Worm (Caenorhabditis elegans) whole organism, L1 larva: Measurements from ENCODE around the gene cya-1.

Source experiments
- F16B12.6 ChIP-seq: fragments of 150-350 bp; optimal IDR thresholded peaks from 2 replicates; lab custom pipeline; 2014; ENCODE audit warnings: missing biosample characterization, missing genetic modification characterization
- Y116A8C.19 ChIP-seq: sonication (generic microtip); optimal IDR thresholded peaks from 2 replicates; lab custom pipeline; 2016; ENCODE audit warnings: missing compliant biosample characterization, missing genetic modification characterization, borderline replicate concordance
- alr-1 ChIP-seq: fragments of 200-800 bp; sonication (Bioruptor generic); optimal IDR thresholded peaks from 2 replicates; lab custom pipeline; 2018; ENCODE audit warnings: borderline replicate concordance, mild to moderate bottlenecking, missing genetic modification characterization, missing compliant biosample characterization
- aly-2 ChIP-seq: fragments of 150-350 bp; optimal IDR thresholded peaks from 2 replicates; lab custom pipeline; 2014; ENCODE audit warnings: missing biosample characterization, missing genetic modification characterization
- blmp-1 ChIP-seq: fragments of 150-350 bp; optimal IDR thresholded peaks from 2 replicates; lab custom pipeline; 2014; ENCODE audit warnings: missing biosample characterization, missing genetic modification characterization
- ceh-63 ChIP-seq: fragments of 200-800 bp; sonication (Bioruptor generic); optimal IDR thresholded peaks from 2 replicates; lab custom pipeline; 2018; ENCODE audit warnings: mild to moderate bottlenecking, missing genetic modification characterization, missing compliant biosample characterization
- ceh-8 ChIP-seq: fragments of 200-800 bp; sonication (Bioruptor generic); optimal IDR thresholded peaks from 2 replicates; lab custom pipeline; 2018; ENCODE audit warnings: mild to moderate bottlenecking, missing genetic modification characterization, moderate library complexity, missing compliant biosample characterization
- ceh-88 ChIP-seq: fragments of 200-800 bp; sonication (Bioruptor generic); IDR thresholded peaks from 2 replicates; pipeline ENCODE4 v1.3.6; 2022; ENCODE audit warnings: missing genetic modification characterization, missing compliant biosample characterization
- ceh-90 ChIP-seq: sonication (generic microtip); optimal IDR thresholded peaks from 2 replicates; lab custom pipeline; 2016; ENCODE audit warnings: missing genetic modification characterization, missing compliant biosample characterization
- dpl-1 ChIP-seq, 3 experiments: fragments of 150-350 bp in 2 of 3; sonication (generic microtip) in 1 of 3; optimal IDR thresholded peaks; 2 replicates each; lab custom pipeline; 2014 to 2017; ENCODE audit warnings: missing biosample characterization in 3 of 3, missing genetic modification characterization in 3 of 3, missing genetic modification reagents in 3 of 3
- efl-3 ChIP-seq: fragments of 200-800 bp; sonication (Bioruptor generic); optimal IDR thresholded peaks from 2 replicates; lab custom pipeline; 2018; ENCODE audit warnings: mild to moderate bottlenecking, missing genetic modification characterization, missing compliant biosample characterization
- egl-27 ChIP-seq, 2 experiments: fragments of 150-350 bp in 1 of 2; sonication (generic microtip); optimal IDR thresholded peaks; 3 replicates each; lab custom pipeline; 2017 to 2018; ENCODE audit warnings: missing biosample characterization in 2 of 2, missing genetic modification characterization in 2 of 2, missing genetic modification reagents in 2 of 2
- elt-3 ChIP-seq, 6 experiments: fragments of 150-350 bp in 1 of 6; sonication (generic microtip); optimal IDR thresholded peaks; 2 replicates each; lab custom pipeline; 2017 to 2018; ENCODE audit warnings: missing biosample characterization in 6 of 6, missing genetic modification characterization in 6 of 6, inconsistent platforms in 1 of 6
- ets-5 ChIP-seq: fragments of 200-800 bp; sonication (Bioruptor generic); IDR thresholded peaks from 2 replicates; pipeline ENCODE4 v1.3.6; 2022; ENCODE audit warnings: missing genetic modification characterization, missing compliant biosample characterization
- fkh-4 ChIP-seq: sonication (generic microtip); optimal IDR thresholded peaks from 2 replicates; lab custom pipeline; 2016; ENCODE audit warnings: missing compliant biosample characterization, missing genetic modification characterization, borderline replicate concordance
- fkh-8 ChIP-seq: sonication (generic microtip); optimal IDR thresholded peaks from 2 replicates; lab custom pipeline; 2016; ENCODE audit warnings: mild to moderate bottlenecking, missing genetic modification characterization, missing compliant biosample characterization
- fos-1 ChIP-seq: fragments of 150-350 bp; optimal IDR thresholded peaks from 2 replicates; lab custom pipeline; 2014; ENCODE audit warnings: missing biosample characterization, missing genetic modification characterization
- grh-1 ChIP-seq: fragments of 200-800 bp; sonication (Bioruptor generic); IDR thresholded peaks from 2 replicates; pipeline ENCODE4 v1.3.6; 2022; ENCODE audit warnings: missing genetic modification reagents, missing genetic modification characterization, missing compliant biosample characterization
- hlh-17 ChIP-seq: fragments of 200-800 bp; sonication (Bioruptor generic); optimal IDR thresholded peaks from 2 replicates; lab custom pipeline; 2018; ENCODE audit warnings: missing genetic modification characterization, mild to moderate bottlenecking, missing compliant biosample characterization, moderate library complexity, borderline replicate concordance
- irx-1 ChIP-seq: sonication (generic microtip); optimal IDR thresholded peaks from 2 replicates; lab custom pipeline; 2016; ENCODE audit warnings: missing genetic modification characterization, missing compliant biosample characterization
- jun-1 ChIP-seq: fragments of 150-350 bp; optimal IDR thresholded peaks from 2 replicates; lab custom pipeline; 2014; ENCODE audit warnings: missing biosample characterization, missing genetic modification reagents, missing genetic modification characterization
- lin-13 ChIP-seq: fragments of 150-350 bp; optimal IDR thresholded peaks from 2 replicates; lab custom pipeline; 2014; ENCODE audit warnings: missing biosample characterization, missing genetic modification reagents, missing genetic modification characterization
- lin-15B ChIP-seq: fragments of 150-350 bp; sonication (generic microtip); optimal IDR thresholded peaks from 3 replicates; lab custom pipeline; 2014; ENCODE audit warnings: missing biosample characterization, missing genetic modification characterization
- lin-39 ChIP-seq: fragments of 150-350 bp; optimal IDR thresholded peaks from 2 replicates; lab custom pipeline; 2014; ENCODE audit warnings: missing biosample characterization, missing genetic modification reagents, missing genetic modification characterization
- lir-3 ChIP-seq: sonication (generic microtip); optimal IDR thresholded peaks from 2 replicates; lab custom pipeline; 2016; ENCODE audit warnings: mild to moderate bottlenecking, missing genetic modification characterization, moderate library complexity, missing compliant biosample characterization; ENCODE audit not compliant: poor library complexity
- lsy-2 ChIP-seq, 2 experiments: fragments of 150-350 bp; optimal IDR thresholded peaks; 2 replicates each; lab custom pipeline; 2014; ENCODE audit warnings: missing biosample characterization in 2 of 2, missing genetic modification characterization in 2 of 2
- mdl-1 ChIP-seq, 2 experiments: fragments of 150-350 bp; optimal IDR thresholded peaks; 2 replicates each; lab custom pipeline; 2014 to 2017; ENCODE audit warnings: missing biosample characterization in 2 of 2, missing genetic modification characterization in 2 of 2, inconsistent platforms in 1 of 2
- mef-2 ChIP-seq: fragments of 150-350 bp; optimal IDR thresholded peaks from 2 replicates; lab custom pipeline; 2014; ENCODE audit warnings: missing biosample characterization, missing genetic modification characterization
- mep-1 ChIP-seq: fragments of 150-350 bp; optimal IDR thresholded peaks from 2 replicates; lab custom pipeline; 2014; ENCODE audit warnings: missing biosample characterization, missing genetic modification characterization
- nhr-19 ChIP-seq: fragments of 200-800 bp; sonication (Bioruptor generic); conservative IDR thresholded peaks from 2 replicates; pipeline ENCODE4 v1.3.6; 2022; ENCODE audit warnings: missing genetic modification characterization, missing compliant biosample characterization
- nhr-20 ChIP-seq: sonication (generic microtip); optimal IDR thresholded peaks from 2 replicates; lab custom pipeline; 2016; ENCODE audit warnings: mild to moderate bottlenecking, missing genetic modification characterization, missing compliant biosample characterization
- nhr-76 ChIP-seq: sonication (generic microtip); optimal IDR thresholded peaks from 2 replicates; lab custom pipeline; 2017; ENCODE audit warnings: missing biosample characterization, missing genetic modification characterization
- nhr-84 ChIP-seq: sonication (generic microtip); optimal IDR thresholded peaks from 2 replicates; lab custom pipeline; 2017; ENCODE audit warnings: missing biosample characterization, missing genetic modification characterization
- nhr-90 ChIP-seq: sonication (generic microtip); optimal IDR thresholded peaks from 2 replicates; lab custom pipeline; 2016; ENCODE audit warnings: mild to moderate bottlenecking, missing genetic modification characterization, missing compliant biosample characterization; ENCODE audit not compliant: poor library complexity
- pag-3 ChIP-seq: sonication (generic microtip); optimal IDR thresholded peaks from 2 replicates; lab custom pipeline; 2017; ENCODE audit warnings: missing genetic modification characterization, mild to moderate bottlenecking, missing compliant biosample characterization, antibody characterized with exemption, borderline replicate concordance; ENCODE audit not compliant: insufficient read depth
- pqm-1 ChIP-seq: sonication (generic microtip); optimal IDR thresholded peaks from 3 replicates; lab custom pipeline; 2017; ENCODE audit warnings: missing biosample characterization, missing genetic modification characterization
- snpc-4 ChIP-seq: fragments of 150-350 bp; optimal IDR thresholded peaks from 2 replicates; lab custom pipeline; 2014; ENCODE audit warnings: missing biosample characterization, missing genetic modification characterization
- sptf-1 ChIP-seq: fragments of 150-350 bp; optimal IDR thresholded peaks from 2 replicates; lab custom pipeline; 2014; ENCODE audit warnings: missing biosample characterization, missing genetic modification characterization
- sup-37 ChIP-seq: fragments of 200-800 bp; sonication (Bioruptor generic); optimal IDR thresholded peaks from 2 replicates; lab custom pipeline; 2018; ENCODE audit warnings: mild to moderate bottlenecking, missing genetic modification characterization, missing compliant biosample characterization
- unc-130 ChIP-seq: fragments of 150-350 bp; optimal IDR thresholded peaks from 2 replicates; lab custom pipeline; 2017; ENCODE audit warnings: missing biosample characterization, missing genetic modification characterization, inconsistent platforms
- unc-30 ChIP-seq: sonication (generic microtip); optimal IDR thresholded peaks from 2 replicates; lab custom pipeline; 2017; ENCODE audit warnings: missing biosample characterization, missing genetic modification characterization
- unc-86 ChIP-seq: sonication (generic microtip); optimal IDR thresholded peaks from 2 replicates; lab custom pipeline; 2016; ENCODE audit warnings: missing genetic modification characterization, missing compliant biosample characterization
- unc-98 ChIP-seq: fragments of 200-800 bp; sonication (Bioruptor generic); IDR thresholded peaks from 2 replicates; pipeline ENCODE4 v1.3.6; 2022; ENCODE audit warnings: missing genetic modification characterization, missing compliant biosample characterization
- xbp-1 ChIP-seq: sonication (generic microtip); optimal IDR thresholded peaks from 2 replicates; lab custom pipeline; 2016; ENCODE audit warnings: missing genetic modification characterization, missing compliant biosample characterization
- zag-1 ChIP-seq: fragments of 150-350 bp; optimal IDR thresholded peaks from 2 replicates; lab custom pipeline; 2014; ENCODE audit warnings: missing biosample characterization, missing genetic modification characterization
- ztf-11 ChIP-seq, 2 experiments: sonication (generic microtip); optimal IDR thresholded peaks; 2 replicates each; lab custom pipeline; 2016 to 2017; ENCODE audit warnings: missing genetic modification characterization in 2 of 2, missing biosample characterization in 1 of 2, missing compliant biosample characterization in 1 of 2
- ztf-4 ChIP-seq: fragments of 150-350 bp; optimal IDR thresholded peaks from 2 replicates; lab custom pipeline; 2014; ENCODE audit warnings: missing biosample characterization, missing genetic modification characterization

cya-1 gene

DNA sequence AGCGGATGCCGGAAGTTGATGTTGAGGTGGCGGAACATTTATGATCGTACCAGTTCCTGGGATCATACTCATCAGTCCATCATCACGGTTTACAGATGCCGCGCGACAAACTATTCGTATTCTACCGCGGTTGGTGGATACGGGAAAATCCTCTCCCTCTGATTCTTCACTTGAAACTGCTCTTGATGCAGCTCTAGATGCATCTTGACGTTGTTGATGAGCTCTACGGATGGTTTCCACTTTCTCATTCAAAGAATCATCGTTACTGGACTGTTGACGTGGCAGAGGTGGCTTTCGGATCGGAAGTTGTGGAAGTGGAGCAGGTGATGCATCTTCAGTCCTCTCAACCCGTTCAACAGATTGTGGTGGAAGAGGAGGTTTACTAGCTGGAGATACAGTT lies 40.1 kb upstream of the cya-1 start:
- no peak for TF ChIP-seq mep-1 (tag; lab: Kevin White, UChicago)
- TF ChIP-seq ceh-8 (GFP tag; lab: Kevin White, UChicago) = no peak
- no peak for TF ChIP-seq unc-98 (GFP tag; lab: Robert Waterston, UW)
- no peak for TF ChIP-seq nhr-20
- no peak for TF ChIP-seq unc-30 (tag; lab: Kevin White, UChicago)

DNA sequence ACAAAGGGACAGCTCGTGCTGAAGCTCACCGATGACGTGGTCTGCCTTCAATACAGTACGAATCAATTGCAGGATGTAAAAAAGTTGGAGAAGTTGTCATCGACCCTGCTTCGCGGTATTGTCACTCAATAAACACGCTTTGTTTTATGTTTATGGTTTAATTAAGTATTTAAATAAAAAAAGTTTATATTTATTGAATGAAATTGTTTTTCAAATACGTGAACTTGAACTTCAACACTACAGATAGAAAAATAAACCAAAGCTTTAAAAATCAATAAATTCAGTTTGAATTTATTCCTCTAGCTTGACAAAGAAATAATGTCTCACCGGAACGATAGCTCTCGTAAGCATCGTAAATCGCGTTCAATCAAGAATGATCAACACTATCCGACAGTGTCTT lies 36.7 kb upstream of the cya-1 start, which contains the start of gene ZK512.8:
Gene ZK512.8, plus strand, starts transcription at position 301 of the 400 bp plus-strand sequence.
- TF ChIP-seq F16B12.6 (no peak), mdl-1 (tag; optimal IDR thresholded peaks at IDR 0.05; lab: Kevin White, UChicago) (no peak), Y116A8C.19 (tag; lab: Kevin White, UChicago) (no peak), elt-3 (tag; optimal IDR thresholded peaks at IDR 0.05; lab: Kevin White, UChicago) (no peak), zag-1 (no peak), blmp-1 (tag; lab: Kevin White, UChicago) (no peak), lin-15B (tag; lab: Kevin White, UChicago) (no peak), pag-3 (tag; lab: Kevin White, UChicago) (no peak), grh-1 (GFP tag; lab: Robert Waterston, UW) (no peak), lin-39 (no peak), xbp-1 (tag; lab: Kevin White, UChicago) (no peak), unc-130 (tag; lab: Kevin White, UChicago) (no peak), ztf-11 (tag; optimal IDR thresholded peaks at IDR 0.05; lab: Kevin White, UChicago) (no peak), efl-3 (GFP tag; lab: Kevin White, UChicago) (no peak), irx-1 (tag; lab: Kevin White, UChicago) (no peak), unc-86 (tag; lab: Kevin White, UChicago) (no peak), unc-30 (tag; lab: Kevin White, UChicago) (no peak), ceh-88 (GFP tag; lab: Robert Waterston, UW) (no peak)

DNA sequence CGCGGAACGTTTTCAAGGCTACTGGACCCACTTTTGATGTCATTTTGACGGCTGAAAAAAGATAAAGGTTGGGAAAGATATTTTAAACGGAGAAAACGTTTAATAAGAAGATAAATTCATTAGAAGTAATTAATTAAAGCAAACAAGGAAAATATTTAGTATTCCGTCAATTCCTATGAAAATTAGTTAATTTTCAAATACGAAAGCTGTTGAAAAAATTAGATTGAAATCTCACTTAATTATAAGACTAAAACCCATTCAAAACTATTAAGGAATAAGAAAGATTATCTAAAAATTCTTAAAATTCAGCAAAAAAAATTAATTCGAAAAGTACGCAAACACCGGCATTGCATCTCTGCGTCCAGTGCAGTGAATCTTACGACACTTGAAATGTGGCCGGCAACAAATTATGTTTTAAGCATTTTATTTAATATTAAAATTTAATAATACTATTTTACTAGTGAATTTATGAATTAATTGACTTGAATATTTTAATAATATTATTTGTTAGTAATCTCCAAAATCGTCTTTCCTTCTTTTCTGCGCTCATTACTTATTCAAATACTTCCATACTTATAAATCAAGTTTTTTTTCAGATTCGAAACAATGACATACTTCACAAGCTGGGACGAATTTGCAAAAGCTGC lies 35.8 kb upstream of the cya-1 start, which contains the start of the genes ZK512.2 and ZK512.4:
Gene ZK512.2, minus strand, starts transcription at position 51 of the 647 bp plus-strand sequence.
Gene ZK512.4, plus strand, starts transcription at position 597 of the 647 bp plus-strand sequence.
- TF ChIP-seq ceh-63 (GFP tag; lab: Kevin White, UChicago) = no peak
- TF ChIP-seq fos-1 = no peak
- TF ChIP-seq hlh-17 (GFP tag; lab: Kevin White, UChicago) = no peak
- no peak for TF ChIP-seq ceh-90 (tag; lab: Kevin White, UChicago)
- no peak for TF ChIP-seq mef-2 (tag; lab: Kevin White, UChicago)
- no peak for TF ChIP-seq ztf-4 (tag; lab: Kevin White, UChicago)
- no peak for TF ChIP-seq elt-3 (tag; optimal IDR thresholded peaks at IDR 0.05; lab: Kevin White, UChicago)
- no peak for TF ChIP-seq pqm-1 (tag; lab: Kevin White, UChicago)
- no peak for TF ChIP-seq Y116A8C.19 (tag; lab: Kevin White, UChicago)
- no peak for TF ChIP-seq nhr-19
- TF ChIP-seq sup-37 (GFP tag; lab: Kevin White, UChicago) = no peak
- no peak for TF ChIP-seq egl-27 (tag; optimal IDR thresholded peaks at IDR 0.05; lab: Kevin White, UChicago)
- no peak for TF ChIP-seq aly-2 (tag; lab: Kevin White, UChicago)
- no peak for TF ChIP-seq lin-39
- TF ChIP-seq nhr-90 (tag; lab: Kevin White, UChicago) = no peak
- no peak for TF ChIP-seq xbp-1 (tag; lab: Kevin White, UChicago)
- no peak for TF ChIP-seq jun-1
- TF ChIP-seq lir-3 (tag; lab: Kevin White, UChicago) = no peak
- no peak for TF ChIP-seq alr-1
- no peak for TF ChIP-seq irx-1 (tag; lab: Kevin White, UChicago)
- peak; percentile 14 to 58 (median 30) for TF ChIP-seq dpl-1 (GFP tag; optimal IDR thresholded peaks at IDR 0.05; lab: Kevin White, UChicago)
- no peak for TF ChIP-seq sptf-1
- no peak for TF ChIP-seq nhr-84
- TF ChIP-seq zag-1 = no peak
- no peak for TF ChIP-seq fkh-8 (tag; lab: Kevin White, UChicago)
- TF ChIP-seq grh-1 (GFP tag; lab: Robert Waterston, UW) = no peak
- no peak for TF ChIP-seq nhr-20
- no peak for TF ChIP-seq snpc-4 (tag; lab: Kevin White, UChicago)
- TF ChIP-seq lsy-2 (tag; optimal IDR thresholded peaks at IDR 0.05; lab: Kevin White, UChicago) = peak; percentile 42 to 51
- no peak for TF ChIP-seq fkh-4 (tag; lab: Kevin White, UChicago)
- TF ChIP-seq lin-13 (GFP tag; lab: Kevin White, UChicago) = no peak
- TF ChIP-seq nhr-76 = no peak
- no peak for TF ChIP-seq ets-5 (GFP tag; lab: Robert Waterston, UW)
